Worm (Caenorhabditis elegans): Measurements from ENCODE around the gene sups-1.

sups-1 gene

DNA sequence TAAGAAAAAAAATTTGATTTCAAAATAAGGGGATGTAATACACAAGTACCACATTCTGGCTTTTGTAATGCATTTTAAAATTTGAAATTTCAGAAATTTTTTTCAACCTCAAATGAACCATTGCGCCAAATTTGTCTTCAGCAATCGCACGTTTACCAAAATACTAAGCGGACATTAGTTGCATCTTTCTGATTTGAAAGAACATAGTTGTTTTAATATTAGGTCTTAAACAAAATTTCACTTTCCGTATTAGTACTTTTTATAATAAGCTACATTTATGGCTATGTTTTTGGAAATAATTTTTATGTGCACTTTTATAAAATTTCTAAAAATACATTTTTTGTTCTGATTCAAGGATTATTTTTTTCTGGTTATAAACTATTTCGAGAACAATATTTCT, at the start of gene sups-1:
TSS of gene sups-1 (plus strand) at position 301 of the 400 bp plus-strand sequence.
- TF ChIP-seq ref-1 (GFP tag; conservative IDR thresholded peaks at IDR 0.05), result no peak
- no peak for TF ChIP-seq med-1 (GFP tag; optimal IDR thresholded peaks at IDR 0.05; ENCODE audit: insufficient read depth)
- TF ChIP-seq ztf-29 (GFP tag; IDR thresholded peaks at IDR 0.05), result no peak
- no peak for TF ChIP-seq tab-1 (GFP tag; IDR thresholded peaks at IDR 0.05)

DNA sequence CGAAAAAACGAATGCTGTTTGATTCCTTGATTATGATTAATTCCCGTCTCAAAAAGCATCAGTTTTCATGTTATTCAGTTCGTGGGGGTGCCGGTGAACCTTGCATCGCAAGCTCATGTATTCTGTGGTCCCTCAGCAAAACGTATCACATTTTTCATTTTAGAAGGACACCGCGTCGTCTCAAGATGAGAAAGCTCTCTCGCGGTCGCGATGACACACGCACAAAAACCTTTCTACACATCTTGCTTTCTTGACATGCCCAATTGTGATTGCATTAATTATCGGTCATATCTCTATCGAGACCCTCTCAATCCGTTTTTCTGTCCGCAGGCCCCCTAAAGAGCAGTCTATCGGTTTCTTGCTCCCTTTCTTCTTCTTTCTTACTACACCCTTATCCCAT, 47.8 kb upstream of the sups-1 start:
- TF ChIP-seq flt-1 (GFP tag; IDR thresholded peaks at IDR 0.05) (no peak), ztf-23 (GFP tag; IDR thresholded peaks at IDR 0.05) (no peak), ztf-29 (GFP tag; IDR thresholded peaks at IDR 0.05) (no peak), cog-1 (tag; optimal IDR thresholded peaks at IDR 0.05) (no peak), klf-2 (GFP tag; conservative IDR thresholded peaks at IDR 0.05) (no peak), ref-1 (GFP tag; conservative IDR thresholded peaks at IDR 0.05) (no peak), T22C8.4 (GFP tag; IDR thresholded peaks at IDR 0.05) (no peak), tab-1 (GFP tag; IDR thresholded peaks at IDR 0.05) (no peak), med-1 (GFP tag; optimal IDR thresholded peaks at IDR 0.05; ENCODE audit: insufficient read depth) (no peak)

DNA sequence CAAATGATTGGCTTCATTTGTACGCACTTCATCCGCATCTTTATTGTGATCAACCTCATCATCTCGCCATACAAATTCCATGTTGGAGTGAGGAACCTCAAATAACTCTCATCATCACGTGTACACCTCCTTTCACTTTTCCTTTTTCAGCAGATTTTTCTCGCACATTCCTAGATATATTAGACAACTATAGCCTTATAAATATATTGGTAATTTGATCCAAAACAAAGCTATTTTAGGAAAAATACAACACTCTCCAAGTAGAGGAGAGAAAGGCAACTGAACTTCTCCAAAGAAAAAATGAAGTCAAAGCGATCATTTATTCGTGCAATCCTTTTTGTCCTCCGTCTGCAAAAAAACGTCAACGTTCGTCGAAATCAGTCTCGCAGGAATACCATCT, 45.1 kb upstream of the sups-1 start, which contains the start of gene R07E4.1:
TSS of gene R07E4.1 (plus strand) at position 301 of the 400 bp plus-strand sequence.
- no peak for TF ChIP-seq ztf-23 (GFP tag; IDR thresholded peaks at IDR 0.05)
- TF ChIP-seq cog-1 (tag; optimal IDR thresholded peaks at IDR 0.05), result no peak

DNA sequence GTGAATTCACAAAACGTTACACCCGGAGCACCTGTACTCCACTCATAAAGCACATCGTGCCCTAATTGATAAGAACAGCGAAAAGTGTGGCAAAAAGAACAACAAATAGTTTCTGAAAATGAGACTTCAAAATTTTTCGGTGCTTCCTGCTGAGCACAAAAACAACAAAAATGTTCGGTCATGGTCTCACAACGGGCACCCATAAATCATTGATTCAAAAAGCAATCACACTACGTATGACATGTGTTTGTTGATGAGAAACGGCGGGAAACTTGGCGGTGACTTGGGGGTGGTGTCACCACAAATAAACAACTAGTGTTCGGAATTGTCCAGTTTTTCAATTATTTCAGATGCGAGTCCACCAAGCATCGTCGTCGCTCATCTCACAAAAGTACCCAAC, 43.1 kb upstream of the sups-1 start:
- TF ChIP-seq T22C8.4 (GFP tag; IDR thresholded peaks at IDR 0.05) (no peak), tab-1 (GFP tag; IDR thresholded peaks at IDR 0.05) (no peak), ztf-29 (GFP tag; IDR thresholded peaks at IDR 0.05) (no peak), cog-1 (tag; optimal IDR thresholded peaks at IDR 0.05) (no peak), ztf-23 (GFP tag; IDR thresholded peaks at IDR 0.05) (no peak), klf-2 (GFP tag; conservative IDR thresholded peaks at IDR 0.05) (no peak), med-1 (GFP tag; optimal IDR thresholded peaks at IDR 0.05; ENCODE audit: insufficient read depth) (no peak), ref-1 (GFP tag; conservative IDR thresholded peaks at IDR 0.05) (no peak), flt-1 (GFP tag; IDR thresholded peaks at IDR 0.05) (no peak)

DNA sequence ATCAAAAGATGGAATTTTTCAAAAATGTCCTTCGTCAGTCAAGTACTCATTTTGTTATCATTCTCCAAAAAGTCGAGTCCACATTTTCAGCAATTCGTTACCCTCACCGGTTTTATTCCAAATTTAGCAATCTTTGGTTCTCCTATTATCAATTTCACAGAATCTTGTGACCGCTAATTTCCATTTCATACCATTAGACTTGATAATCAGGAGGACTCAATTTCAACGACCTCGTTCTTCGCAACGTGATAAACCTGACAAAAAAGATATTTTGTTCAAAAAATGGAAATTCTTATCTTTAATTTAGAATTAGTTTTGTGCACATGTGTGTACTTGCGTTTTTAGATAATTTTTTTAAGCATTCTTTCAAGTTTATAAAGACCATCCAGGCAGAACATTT, 41.4 kb upstream of the sups-1 start:
- no peak for TF ChIP-seq ref-1 (GFP tag; conservative IDR thresholded peaks at IDR 0.05)
- TF ChIP-seq cog-1 (tag; optimal IDR thresholded peaks at IDR 0.05), result no peak
- TF ChIP-seq tab-1 (GFP tag; IDR thresholded peaks at IDR 0.05), result no peak
- no peak for TF ChIP-seq klf-2 (GFP tag; conservative IDR thresholded peaks at IDR 0.05)
- no peak for TF ChIP-seq ztf-29 (GFP tag; IDR thresholded peaks at IDR 0.05)

DNA sequence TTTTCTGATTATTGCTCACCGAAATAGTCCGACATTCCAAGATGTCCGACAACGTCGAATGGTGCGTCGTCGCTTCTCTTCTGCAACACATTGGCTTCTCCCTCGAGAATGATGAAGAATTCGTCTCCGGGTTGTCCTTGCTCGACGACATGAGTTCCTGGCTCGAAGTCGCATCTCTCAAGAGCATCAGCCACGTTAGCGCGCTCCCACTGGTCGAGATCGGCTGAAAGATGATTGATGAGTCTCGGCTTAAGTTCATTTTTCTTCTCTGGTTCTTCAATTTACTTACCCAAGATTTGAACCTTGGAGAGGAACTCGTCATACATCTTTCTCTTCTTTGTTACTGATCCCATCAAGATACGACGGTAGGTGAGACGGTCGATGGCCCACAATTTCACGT, 31.7 kb upstream of the sups-1 start:
- TF ChIP-seq cog-1 (tag; optimal IDR thresholded peaks at IDR 0.05) (no peak), ztf-29 (GFP tag; IDR thresholded peaks at IDR 0.05) (no peak), T22C8.4 (GFP tag; IDR thresholded peaks at IDR 0.05) (no peak), klf-2 (GFP tag; conservative IDR thresholded peaks at IDR 0.05) (no peak), tab-1 (GFP tag; IDR thresholded peaks at IDR 0.05) (no peak), flt-1 (GFP tag; IDR thresholded peaks at IDR 0.05) (no peak), ref-1 (GFP tag; conservative IDR thresholded peaks at IDR 0.05) (no peak), med-1 (GFP tag; optimal IDR thresholded peaks at IDR 0.05; ENCODE audit: insufficient read depth) (no peak), ztf-23 (GFP tag; IDR thresholded peaks at IDR 0.05) (no peak)

DNA sequence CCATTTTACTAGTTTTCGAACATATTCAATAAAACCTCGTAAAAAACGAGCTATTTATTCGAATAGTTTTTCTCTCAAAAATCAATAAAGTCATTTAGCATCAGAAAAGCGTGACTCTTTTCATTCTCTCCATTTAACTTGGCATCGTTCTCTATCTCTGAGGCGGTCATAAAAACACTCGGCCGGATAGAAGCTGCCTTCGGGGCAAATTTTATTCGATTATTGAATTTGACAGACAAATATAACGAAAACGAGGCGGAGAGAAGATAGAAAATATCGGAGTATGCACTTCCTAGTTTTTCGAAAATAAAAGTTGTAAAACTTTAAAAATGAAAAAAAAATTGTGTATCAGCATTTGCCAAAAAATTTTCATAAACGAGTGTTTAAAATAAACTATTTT, 28.7 kb upstream of the sups-1 start:
- TF ChIP-seq ztf-29 (GFP tag; IDR thresholded peaks at IDR 0.05), result no peak

DNA sequence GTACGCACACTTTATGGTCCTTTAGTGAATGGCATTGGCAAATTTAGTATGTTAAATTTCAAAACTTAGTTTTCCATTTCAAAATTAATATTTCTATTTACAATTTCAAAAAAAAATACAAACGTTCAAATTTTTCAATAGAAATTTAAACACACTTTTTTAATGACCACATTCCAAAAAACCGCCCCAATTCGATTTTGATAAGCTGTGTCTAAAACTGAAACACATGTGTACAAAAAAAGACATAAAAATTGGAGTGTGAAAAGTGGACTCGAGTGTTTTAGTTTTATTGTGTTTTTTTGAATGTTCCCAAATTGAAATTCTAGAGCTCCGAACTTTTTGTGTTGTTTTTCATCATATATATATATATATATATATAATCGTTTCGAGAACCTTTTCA, 28.2 kb upstream of the sups-1 start:
- no peak for TF ChIP-seq T22C8.4 (GFP tag; IDR thresholded peaks at IDR 0.05)
- no peak for TF ChIP-seq ref-1 (GFP tag; conservative IDR thresholded peaks at IDR 0.05)
- no peak for TF ChIP-seq tab-1 (GFP tag; IDR thresholded peaks at IDR 0.05)
- no peak for TF ChIP-seq cog-1 (tag; optimal IDR thresholded peaks at IDR 0.05)
- no peak for TF ChIP-seq klf-2 (GFP tag; conservative IDR thresholded peaks at IDR 0.05)

DNA sequence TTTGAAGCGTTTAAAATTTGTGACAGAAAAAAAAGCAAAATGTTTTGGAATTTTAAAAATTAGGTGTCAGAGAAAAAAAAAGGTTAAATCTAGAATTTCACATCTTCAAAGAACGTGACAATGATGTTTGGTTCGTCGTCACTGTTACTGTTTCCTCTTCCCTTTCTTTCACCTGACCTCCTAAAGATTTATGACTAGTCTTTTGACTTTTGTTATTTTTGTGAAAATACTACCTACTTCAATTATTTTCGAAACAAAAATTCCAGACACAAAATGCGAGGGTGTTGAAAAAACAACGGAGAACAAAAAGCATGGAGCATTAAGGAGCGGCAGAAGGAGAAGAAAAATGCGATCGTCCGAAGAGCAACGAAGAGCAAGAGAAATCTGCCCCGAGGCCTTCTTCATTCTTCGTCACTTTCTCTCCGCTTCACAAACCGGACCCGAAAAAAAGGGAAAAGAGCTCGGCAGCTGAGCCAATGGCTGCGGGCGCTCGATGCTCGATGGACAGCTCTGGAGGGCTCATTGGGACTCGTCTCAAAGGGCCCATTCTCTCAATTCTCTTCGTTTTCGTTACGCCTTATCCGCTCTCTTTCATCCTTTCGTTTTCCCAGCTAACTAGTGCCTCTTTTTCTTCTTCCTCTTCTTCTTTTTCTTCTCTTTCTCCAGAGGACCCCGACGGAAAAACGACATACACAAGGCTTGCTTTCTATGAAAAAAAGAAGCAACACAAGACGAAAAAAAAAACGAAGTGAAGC, 27.6 kb upstream of the sups-1 start:
- TF ChIP-seq cog-1 (tag; optimal IDR thresholded peaks at IDR 0.05), result no peak
- no peak for TF ChIP-seq tab-1 (GFP tag; IDR thresholded peaks at IDR 0.05)
- TF ChIP-seq T22C8.4 (GFP tag; IDR thresholded peaks at IDR 0.05), result no peak
- TF ChIP-seq ref-1 (GFP tag; conservative IDR thresholded peaks at IDR 0.05), result no peak
- TF ChIP-seq klf-2 (GFP tag; conservative IDR thresholded peaks at IDR 0.05), result no peak
- no peak for TF ChIP-seq ztf-29 (GFP tag; IDR thresholded peaks at IDR 0.05)
- TF ChIP-seq med-1 (GFP tag; optimal IDR thresholded peaks at IDR 0.05; ENCODE audit: insufficient read depth), result no peak

DNA sequence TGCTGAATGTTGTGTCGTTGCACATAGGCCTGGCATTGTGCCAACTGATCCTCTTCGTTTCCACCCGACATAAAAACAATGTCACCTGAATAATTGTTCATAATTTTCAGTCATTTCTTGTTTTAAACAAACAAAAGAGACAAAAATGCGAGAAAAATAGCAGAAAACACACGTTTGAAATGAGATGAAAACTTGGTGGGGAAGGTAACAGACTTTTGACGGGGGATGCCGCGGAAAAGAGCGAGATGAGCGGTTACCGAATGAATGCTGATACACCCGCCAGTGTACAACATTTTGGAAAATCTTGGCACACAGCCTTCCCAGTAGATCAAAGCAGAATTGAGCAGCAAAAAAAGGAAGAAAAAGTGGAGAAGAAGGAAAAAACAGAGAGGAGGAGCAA, 26.2 kb upstream of the sups-1 start, which contains the start of gene kin-2:
TSS of gene kin-2 (minus strand) at position 101 of the 400 bp plus-strand sequence.
- TF ChIP-seq cog-1 (tag; optimal IDR thresholded peaks at IDR 0.05) (no peak), klf-2 (GFP tag; conservative IDR thresholded peaks at IDR 0.05) (no peak), med-1 (GFP tag; optimal IDR thresholded peaks at IDR 0.05; ENCODE audit: insufficient read depth) (no peak), tab-1 (GFP tag; IDR thresholded peaks at IDR 0.05) (no peak), T22C8.4 (GFP tag; IDR thresholded peaks at IDR 0.05) (no peak), ztf-23 (GFP tag; IDR thresholded peaks at IDR 0.05) (no peak), ref-1 (GFP tag; conservative IDR thresholded peaks at IDR 0.05) (no peak), ztf-29 (GFP tag; IDR thresholded peaks at IDR 0.05) (no peak), flt-1 (GFP tag; IDR thresholded peaks at IDR 0.05) (no peak)

DNA sequence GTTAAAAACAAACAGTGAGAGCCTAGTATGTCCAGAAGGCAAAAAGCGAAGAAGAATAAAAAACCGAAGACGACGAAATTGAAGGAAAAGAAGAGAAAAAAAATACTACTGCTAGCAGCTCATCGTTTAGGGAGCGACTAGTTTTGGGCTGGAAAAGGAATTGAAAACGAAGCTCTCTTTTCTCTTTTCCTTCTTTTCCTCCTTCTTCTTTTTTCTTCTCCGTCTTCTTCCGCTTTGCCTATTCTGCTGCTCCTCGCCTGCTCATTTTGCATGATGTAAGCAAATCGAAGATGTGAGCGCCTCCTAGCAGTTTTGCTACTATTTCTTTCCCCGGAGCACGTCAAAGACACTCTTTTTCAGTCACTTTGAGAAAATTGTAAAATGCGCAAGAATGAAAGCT, 22.3 kb upstream of the sups-1 start:
- TF ChIP-seq tab-1 (GFP tag; IDR thresholded peaks at IDR 0.05), result no peak
- TF ChIP-seq ref-1 (GFP tag; conservative IDR thresholded peaks at IDR 0.05), result no peak
- no peak for TF ChIP-seq ztf-23 (GFP tag; IDR thresholded peaks at IDR 0.05)
- no peak for TF ChIP-seq T22C8.4 (GFP tag; IDR thresholded peaks at IDR 0.05)
